Worm (Caenorhabditis elegans) whole organism, early embryonic: ENCODE data around the gene C34D4.10.
A peak's percentile ranks its signal among the peaks of the same experiment; 100 is the strongest.

Experiments used
- B0310.2 ChIP-seq: sonication (generic microtip); optimal IDR thresholded peaks from 2 replicates; lab custom pipeline; 2016; ENCODE audit warnings: mild to moderate bottlenecking, missing genetic modification characterization, missing compliant biosample characterization
- F13C5.2 ChIP-seq: sonication (generic microtip); optimal IDR thresholded peaks from 2 replicates; lab custom pipeline; 2017; ENCODE audit warnings: mild to moderate bottlenecking, missing genetic modification characterization, inconsistent platforms, missing compliant biosample characterization
- aly-1 ChIP-seq: sonication (generic microtip); optimal IDR thresholded peaks from 2 replicates; lab custom pipeline; 2016; ENCODE audit warnings: missing genetic modification characterization, missing compliant biosample characterization
- ama-1 ChIP-seq: fragments of 150-350 bp; optimal IDR thresholded peaks from 2 replicates; lab custom pipeline; 2014
- ceh-13 ChIP-seq: fragments of 200-800 bp; sonication (Bioruptor generic); optimal IDR thresholded peaks from 2 replicates; lab custom pipeline; 2018; ENCODE audit warnings: mild to moderate bottlenecking, missing genetic modification characterization, missing compliant biosample characterization
- ceh-36 ChIP-seq: sonication (generic microtip); optimal IDR thresholded peaks from 2 replicates; lab custom pipeline; 2016; ENCODE audit warnings: missing genetic modification characterization, inconsistent platforms, missing compliant biosample characterization
- ets-7 ChIP-seq: sonication (generic microtip); optimal IDR thresholded peaks from 2 replicates; lab custom pipeline; 2016; ENCODE audit warnings: missing genotype, missing genetic modification characterization, missing compliant biosample characterization
- flt-1 ChIP-seq: fragments of 200-800 bp; sonication (Bioruptor generic); IDR thresholded peaks from 2 replicates; pipeline ENCODE4 v1.3.6; 2022; ENCODE audit warnings: missing genetic modification characterization, missing compliant biosample characterization
- hmbx-1 ChIP-seq: sonication (generic microtip); optimal IDR thresholded peaks from 2 replicates; lab custom pipeline; 2016; ENCODE audit warnings: mild to moderate bottlenecking, missing genetic modification characterization, missing compliant biosample characterization
- hmg-4 ChIP-seq: fragments of 200-800 bp; sonication (Bioruptor generic); optimal IDR thresholded peaks from 2 replicates; lab custom pipeline; 2018; ENCODE audit warnings: mild to moderate bottlenecking, missing genetic modification characterization, missing compliant biosample characterization
- hnd-1 ChIP-seq: sonication (generic microtip); optimal IDR thresholded peaks from 2 replicates; lab custom pipeline; 2016; ENCODE audit warnings: missing genetic modification characterization, missing compliant biosample characterization
- pes-1 ChIP-seq: fragments of 200-800 bp; sonication (Bioruptor generic); IDR thresholded peaks from 2 replicates; pipeline ENCODE4 v1.3.6; 2022; ENCODE audit warnings: missing genetic modification reagents, missing genetic modification characterization, missing compliant biosample characterization
- scrt-1 ChIP-seq: fragments of 200-800 bp; sonication (Bioruptor generic); IDR thresholded peaks from 2 replicates; pipeline ENCODE4 v1.3.6; 2022; ENCODE audit warnings: missing genetic modification characterization, missing compliant biosample characterization
- sea-1 ChIP-seq: fragments of 200-800 bp; sonication (Bioruptor generic); conservative IDR thresholded peaks from 2 replicates; pipeline ENCODE4 v1.3.6; 2022; ENCODE audit warnings: missing genetic modification characterization, missing compliant biosample characterization
- tbx-11 ChIP-seq: fragments of 200-800 bp; sonication (Bioruptor generic); IDR thresholded peaks from 2 replicates; pipeline ENCODE4 v1.3.6; 2022; ENCODE audit warnings: missing genetic modification characterization, missing compliant biosample characterization
- tbx-37 ChIP-seq: fragments of 200-800 bp; sonication (Bioruptor generic); conservative IDR thresholded peaks from 2 replicates; pipeline ENCODE4 v1.3.6; 2022; ENCODE audit warnings: missing genetic modification reagents, missing genetic modification characterization, missing compliant biosample characterization
- tra-4 ChIP-seq: sonication (generic microtip); optimal IDR thresholded peaks from 2 replicates; lab custom pipeline; 2017; ENCODE audit warnings: missing genetic modification characterization, missing compliant biosample characterization

The C34D4.10 gene

DNA sequence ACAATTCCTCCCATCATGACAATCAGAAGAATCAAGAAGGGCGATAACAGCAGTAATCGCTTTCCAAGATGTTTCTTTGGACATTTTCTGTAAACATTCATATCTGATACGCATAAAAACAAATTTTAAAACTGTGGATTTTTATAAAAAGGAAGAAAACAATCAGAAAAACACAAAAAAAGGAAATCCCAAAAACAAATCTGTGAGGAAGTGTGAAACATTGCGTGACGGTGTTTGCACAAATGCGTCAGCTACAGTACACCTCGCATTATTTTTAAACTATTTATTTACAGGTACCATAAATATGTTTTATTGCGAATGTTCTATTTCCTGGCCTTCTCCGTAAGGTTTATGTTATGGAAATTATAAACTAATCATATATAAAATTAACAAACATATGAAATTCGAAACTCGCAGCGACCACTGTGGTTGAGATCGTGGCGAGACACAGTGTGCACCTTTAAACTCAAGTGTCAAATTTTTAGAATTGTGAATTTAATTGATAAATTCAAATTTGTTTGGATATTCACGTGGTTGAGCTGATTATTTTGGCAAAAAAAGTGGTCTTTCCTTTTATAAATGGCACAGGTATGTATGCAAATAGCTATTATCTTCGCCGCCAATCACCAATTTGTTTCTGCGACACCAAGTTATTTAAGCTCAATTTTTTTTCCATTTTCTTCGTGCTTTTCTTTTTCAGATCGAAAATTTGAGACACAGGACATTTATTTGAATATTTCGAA, at the start of gene C34D4.10, which contains the start of gene str-48:
Gene C34D4.10, minus strand, starts transcription at position 101 of the 743 bp plus-strand sequence.
Gene str-48, plus strand, starts transcription at position 693 of the 743 bp plus-strand sequence.
- TF ChIP-seq ama-1 (lab: Kevin White, UChicago) (no peak), pes-1 (GFP tag; lab: Robert Waterston, UW) (no peak), ceh-13 (no peak), ets-7 (tag; lab: Kevin White, UChicago) (no peak), scrt-1 (GFP tag; lab: Robert Waterston, UW) (no peak), ceh-36 (tag; lab: Kevin White, UChicago) (no peak), hmbx-1 (tag; lab: Kevin White, UChicago) (no peak), hmg-4 (no peak), F13C5.2 (no peak)

DNA sequence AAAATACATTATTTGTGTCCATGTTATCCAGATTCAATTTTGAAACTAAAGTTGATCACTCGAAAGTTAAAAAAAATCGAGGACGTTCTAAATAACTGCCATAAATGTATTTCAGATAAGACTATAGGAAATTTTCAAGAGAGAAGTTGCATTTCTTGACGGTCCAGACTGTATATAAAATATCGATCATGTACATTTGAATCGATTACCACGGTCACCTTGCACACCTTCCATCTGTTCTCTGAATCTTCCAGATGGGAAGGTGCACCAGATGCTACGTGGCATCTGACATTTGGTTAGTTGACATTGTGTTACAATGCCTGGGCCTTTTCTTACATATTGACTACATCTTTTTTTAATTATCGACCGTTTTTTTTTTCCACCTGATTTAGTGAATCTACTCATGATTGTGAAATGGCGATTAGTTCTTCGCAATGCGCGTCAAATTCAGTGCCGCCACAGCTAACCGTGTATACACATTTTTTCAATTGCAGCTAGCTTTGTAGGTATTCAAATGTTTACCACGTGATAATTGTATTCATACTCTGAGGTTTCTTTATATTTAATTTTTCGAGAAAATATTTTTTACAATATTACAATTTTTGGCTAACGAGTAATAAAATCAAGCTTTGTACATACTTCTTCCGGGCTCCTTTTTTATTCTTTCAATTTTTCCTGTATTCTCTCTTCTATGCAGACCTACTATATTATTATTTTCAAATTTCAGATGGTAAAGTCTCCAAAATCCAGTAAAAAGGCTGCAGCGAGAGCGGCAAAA, 47.0 kb upstream of the C34D4.10 start, which contains the start of gene skr-16:
Gene skr-16, plus strand, starts transcription at position 728 of the 778 bp plus-strand sequence.
- TF ChIP-seq tbx-37, result no peak
- TF ChIP-seq hmbx-1 (tag; lab: Kevin White, UChicago), result no peak
- no peak for TF ChIP-seq pes-1 (GFP tag; lab: Robert Waterston, UW)
- TF ChIP-seq ets-7 (tag; lab: Kevin White, UChicago), result no peak
- no peak for TF ChIP-seq hmg-4
- no peak for TF ChIP-seq F13C5.2
- no peak for TF ChIP-seq ama-1 (lab: Kevin White, UChicago)
- TF ChIP-seq B0310.2 (tag; lab: Kevin White, UChicago), result no peak
- no peak for TF ChIP-seq hnd-1 (tag; lab: Kevin White, UChicago)
- no peak for TF ChIP-seq flt-1
- TF ChIP-seq sea-1 (GFP tag; lab: Robert Waterston, UW), result no peak
- no peak for TF ChIP-seq aly-1

DNA sequence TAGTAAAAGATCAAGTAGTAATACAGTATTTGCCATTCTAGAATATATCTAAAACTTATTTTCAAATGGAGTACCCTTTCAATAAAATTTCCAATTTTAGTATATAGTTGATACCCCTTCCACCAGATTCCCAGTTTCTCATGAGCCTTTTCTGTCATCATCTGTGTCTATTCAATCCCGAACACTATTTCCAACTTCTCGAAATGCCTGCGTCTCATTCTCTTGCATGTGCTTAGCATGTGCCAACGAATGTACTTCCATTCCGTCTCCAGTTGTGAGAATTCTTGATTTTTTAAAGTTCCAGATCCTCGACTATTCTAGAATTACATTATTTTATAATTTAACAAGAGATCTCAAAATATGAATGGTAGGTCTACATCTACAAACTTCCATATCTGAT, 45.3 kb upstream of the C34D4.10 start, which contains the start of gene C42D4.18:
Gene C42D4.18, plus strand, starts transcription at position 231 of the 400 bp plus-strand sequence.
- TF ChIP-seq ama-1 (lab: Kevin White, UChicago) (no peak), flt-1 (no peak), ceh-13 (no peak), tbx-11 (no peak), scrt-1 (GFP tag; lab: Robert Waterston, UW) (no peak)

DNA sequence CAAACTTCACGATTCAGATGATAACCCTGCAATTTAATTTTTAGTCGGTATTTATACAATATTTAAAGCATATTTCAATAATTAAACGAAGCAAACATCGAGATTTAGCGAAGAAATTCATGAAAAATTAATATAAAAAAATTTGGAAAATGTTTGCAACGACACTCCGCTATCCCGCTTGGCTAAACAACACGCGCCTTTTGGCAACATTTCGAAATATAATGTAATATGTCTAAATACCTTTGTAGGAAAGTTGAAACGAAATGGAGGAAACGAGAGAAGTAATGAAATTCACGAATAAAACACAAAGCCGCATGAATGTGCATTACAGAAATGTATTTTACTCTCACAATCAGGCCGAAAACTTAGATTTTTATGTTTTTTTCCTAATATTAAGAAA, 44.5 kb upstream of the C34D4.10 start, which contains the start of gene rpc-1:
Gene rpc-1, minus strand, starts transcription at position 26 of the 400 bp plus-strand sequence.
- TF ChIP-seq hmg-4 (no peak), F13C5.2 (peak; percentile 3), tbx-11 (no peak), tra-4 (tag; lab: Kevin White, UChicago) (no peak), ceh-13 (no peak), hmbx-1 (tag; lab: Kevin White, UChicago) (no peak)

ce11 chrIV:7159586-7159985, 38.4 kb upstream of the C34D4.10 start:
- TF ChIP-seq tbx-37 (no peak), pes-1 (GFP tag; lab: Robert Waterston, UW) (no peak), aly-1 (no peak), hnd-1 (tag; lab: Kevin White, UChicago) (no peak), flt-1 (no peak), ets-7 (tag; lab: Kevin White, UChicago) (no peak), ceh-36 (tag; lab: Kevin White, UChicago) (no peak), tbx-11 (no peak), hmbx-1 (tag; lab: Kevin White, UChicago) (no peak), tra-4 (tag; lab: Kevin White, UChicago) (no peak), sea-1 (GFP tag; lab: Robert Waterston, UW) (no peak), hmg-4 (no peak), ama-1 (lab: Kevin White, UChicago) (no peak), scrt-1 (GFP tag; lab: Robert Waterston, UW) (no peak)

DNA sequence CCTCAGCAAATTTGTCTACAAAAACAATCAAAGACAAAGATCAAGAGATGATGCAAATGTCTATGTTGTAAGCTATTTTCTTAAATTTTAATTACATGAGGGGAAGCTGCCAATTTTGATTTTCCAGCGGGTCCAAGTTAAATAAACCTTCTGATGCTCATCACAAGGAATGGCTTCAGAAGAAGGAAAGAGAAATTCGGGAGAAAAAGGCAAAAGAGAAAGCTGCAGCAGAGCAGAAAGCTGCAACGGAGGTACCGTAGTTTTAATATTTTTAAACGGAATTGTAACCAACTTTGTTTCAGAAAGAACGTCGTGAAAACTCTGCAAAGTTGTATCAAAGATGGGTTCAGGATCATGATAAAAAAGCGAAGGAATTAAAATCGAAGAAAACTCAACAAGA, 36.9 kb upstream of the C34D4.10 start:
- TF ChIP-seq hnd-1 (tag; lab: Kevin White, UChicago), result no peak
- no peak for TF ChIP-seq B0310.2 (tag; lab: Kevin White, UChicago)
- TF ChIP-seq tra-4 (tag; lab: Kevin White, UChicago), result no peak
- no peak for TF ChIP-seq sea-1 (GFP tag; lab: Robert Waterston, UW)
- no peak for TF ChIP-seq ceh-13
- TF ChIP-seq pes-1 (GFP tag; lab: Robert Waterston, UW), result no peak
- TF ChIP-seq ama-1 (lab: Kevin White, UChicago), result no peak
- no peak for TF ChIP-seq scrt-1 (GFP tag; lab: Robert Waterston, UW)
- TF ChIP-seq ceh-36 (tag; lab: Kevin White, UChicago), result no peak
- no peak for TF ChIP-seq flt-1
- no peak for TF ChIP-seq tbx-11
- TF ChIP-seq hmbx-1 (tag; lab: Kevin White, UChicago), result no peak
- TF ChIP-seq aly-1, result no peak
- TF ChIP-seq F13C5.2, result no peak
- TF ChIP-seq ets-7 (tag; lab: Kevin White, UChicago), result no peak
- TF ChIP-seq hmg-4, result no peak
- TF ChIP-seq tbx-37, result no peak

DNA sequence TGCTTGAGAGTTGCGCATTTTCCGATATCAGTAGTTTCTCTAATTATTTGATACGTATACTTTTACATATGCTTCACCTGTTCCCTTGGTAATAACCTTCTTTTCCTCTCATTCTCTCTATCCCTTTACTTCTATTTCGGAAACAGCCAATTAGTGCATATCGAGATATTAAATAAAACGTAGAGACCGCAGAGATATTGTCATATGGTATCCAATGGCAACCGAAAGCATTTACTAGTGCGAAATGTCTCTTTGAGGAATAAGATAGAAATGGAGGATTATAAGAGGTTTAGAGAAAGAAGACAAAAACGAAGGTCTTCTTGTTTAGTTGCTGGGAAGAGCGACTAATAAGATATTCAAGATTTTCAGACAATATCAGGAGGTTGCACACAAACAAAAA, 35.1 kb upstream of the C34D4.10 start, which contains the start of gene maph-9:
Gene maph-9, plus strand, starts transcription at position 273 of the 400 bp plus-strand sequence.
- TF ChIP-seq flt-1 (no peak), ceh-13 (no peak), tbx-11 (no peak), tbx-37 (no peak), ama-1 (lab: Kevin White, UChicago) (no peak), hmg-4 (no peak), B0310.2 (tag; lab: Kevin White, UChicago) (no peak), sea-1 (GFP tag; lab: Robert Waterston, UW) (no peak), F13C5.2 (no peak), ceh-36 (tag; lab: Kevin White, UChicago) (no peak), scrt-1 (GFP tag; lab: Robert Waterston, UW) (no peak), aly-1 (no peak), tra-4 (tag; lab: Kevin White, UChicago) (no peak)
